Fruit fly (Drosophila melanogaster) whole organism: ENCODE measurements around the gene gogo.

Experiments
- CG8478 ChIP-seq: fragments of >200 bp; optimal IDR thresholded peaks from 2 replicates; lab custom pipeline; 2018; ENCODE audit warnings: inconsistent platforms
- Dll ChIP-seq: fragments of >200 bp; optimal IDR thresholded peaks from 2 replicates; lab custom pipeline; 2017
- EcR ChIP-seq, 2 experiments: fragments of >200 bp; optimal IDR thresholded peaks; 2 replicates each; lab custom pipeline; 2017; ENCODE audit warnings: missing biosample characterization in 2 of 2, missing genetic modification characterization in 2 of 2, missing genetic modification reagents in 2 of 2
- pan ChIP-seq: fragments of >200 bp; optimal IDR thresholded peaks from 2 replicates; lab custom pipeline; 2017
- psq ChIP-seq: fragments of >200 bp; optimal IDR thresholded peaks from 2 replicates; lab custom pipeline; 2017
- usp ChIP-seq: fragments of >200 bp; optimal IDR thresholded peaks from 2 replicates; lab custom pipeline; 2017; ENCODE audit warnings: missing biosample characterization, missing genetic modification characterization, mixed read lengths

gogo gene

dm6 chr3L:20237167-20237566, 57.8 kb downstream of the gogo start:
- TF ChIP-seq psq (lab: Kevin White, UChicago) (no peak), Dll (lab: Kevin White, UChicago) (no peak)

dm6 chr3L:20231369-20231768, 63.6 kb downstream of the gogo start, which contains the start of gene CG13813:
Gene CG13813 (plus strand): TSS chr3L:20231669.
- TF ChIP-seq Dll (lab: Kevin White, UChicago) (no peak), EcR (GFP tag; optimal IDR thresholded peaks at IDR 0.05; lab: Kevin White, UChicago) (no peak), pan (lab: Kevin White, UChicago) (no peak), usp (GFP tag; lab: Kevin White, UChicago) (no peak), CG8478 (lab: Kevin White, UChicago) (no peak), psq (lab: Kevin White, UChicago) (no peak)

dm6 chr3L:20230178-20230775, 64.7 kb downstream of the gogo start:
- TF ChIP-seq pan (lab: Kevin White, UChicago) (no peak), usp (GFP tag; lab: Kevin White, UChicago) (no peak), EcR (GFP tag; optimal IDR thresholded peaks at IDR 0.05; lab: Kevin White, UChicago) (no peak), psq (lab: Kevin White, UChicago) (no peak), Dll (lab: Kevin White, UChicago) (no peak), CG8478 (lab: Kevin White, UChicago) (no peak)

- TF ChIP-seq pan (lab: Kevin White, UChicago), result no peak
- TF ChIP-seq CG8478 (lab: Kevin White, UChicago), result no peak
- no peak for TF ChIP-seq usp (GFP tag; lab: Kevin White, UChicago)
- no peak for TF ChIP-seq EcR (GFP tag; optimal IDR thresholded peaks at IDR 0.05; lab: Kevin White, UChicago)
- no peak for TF ChIP-seq psq (lab: Kevin White, UChicago)
- TF ChIP-seq Dll (lab: Kevin White, UChicago), result no peak
Observed at dm6 chr3L:20226153-20226552, 68.8 kb downstream of the gogo start.

dm6 chr3L:20223398-20223951, 71.5 kb downstream of the gogo start, which contains the start of gene CG17147:
Gene CG17147 (plus strand): TSS chr3L:20223932.
- TF ChIP-seq EcR (GFP tag; optimal IDR thresholded peaks at IDR 0.05; lab: Kevin White, UChicago) (no peak), usp (GFP tag; lab: Kevin White, UChicago) (no peak), pan (lab: Kevin White, UChicago) (no peak), CG8478 (lab: Kevin White, UChicago) (no peak), Dll (lab: Kevin White, UChicago) (no peak), psq (lab: Kevin White, UChicago) (no peak)

dm6 chr3L:20222617-20223016, 72.3 kb downstream of the gogo start:
- TF ChIP-seq CG8478 (lab: Kevin White, UChicago) (no peak), usp (GFP tag; lab: Kevin White, UChicago) (no peak), EcR (GFP tag; optimal IDR thresholded peaks at IDR 0.05; lab: Kevin White, UChicago) (no peak), Dll (lab: Kevin White, UChicago) (no peak), pan (lab: Kevin White, UChicago) (no peak), psq (lab: Kevin White, UChicago) (no peak)

- TF ChIP-seq psq (lab: Kevin White, UChicago), result no peak
- no peak for TF ChIP-seq CG8478 (lab: Kevin White, UChicago)
- TF ChIP-seq EcR (GFP tag; optimal IDR thresholded peaks at IDR 0.05; lab: Kevin White, UChicago), result no peak
- no peak for TF ChIP-seq pan (lab: Kevin White, UChicago)
- TF ChIP-seq Dll (lab: Kevin White, UChicago), result no peak
- TF ChIP-seq usp (GFP tag; lab: Kevin White, UChicago), result no peak
Observed at dm6 chr3L:20221412-20221864, 73.5 kb downstream of the gogo start, which contains the start of gene CG17145. Gene CG17145 (plus strand): TSS chr3L:20221814.

- TF ChIP-seq CG8478 (lab: Kevin White, UChicago), result no peak
- no peak for TF ChIP-seq usp (GFP tag; lab: Kevin White, UChicago)
- no peak for TF ChIP-seq pan (lab: Kevin White, UChicago)
- no peak for TF ChIP-seq EcR (GFP tag; optimal IDR thresholded peaks at IDR 0.05; lab: Kevin White, UChicago)
- no peak for TF ChIP-seq psq (lab: Kevin White, UChicago)
- no peak for TF ChIP-seq Dll (lab: Kevin White, UChicago)
Observed at dm6 chr3L:20220918-20221317, 74.0 kb downstream of the gogo start.

- TF ChIP-seq CG8478 (lab: Kevin White, UChicago), result no peak
- no peak for TF ChIP-seq Dll (lab: Kevin White, UChicago)
- TF ChIP-seq EcR (GFP tag; optimal IDR thresholded peaks at IDR 0.05; lab: Kevin White, UChicago), result no peak
- TF ChIP-seq pan (lab: Kevin White, UChicago), result no peak
- no peak for TF ChIP-seq usp (GFP tag; lab: Kevin White, UChicago)
- TF ChIP-seq psq (lab: Kevin White, UChicago), result no peak
Observed at dm6 chr3L:20220374-20220773, 74.6 kb downstream of the gogo start, which contains the start of gene CG6933. Gene CG6933 (minus strand): TSS chr3L:20220420.
